Worm (Caenorhabditis elegans) whole organism, young adult: ENCODE measurements around the gene C05D9.9.

Experiments used
- F57A8.1 ChIP-seq: fragments of 200-800 bp; sonication (Bioruptor generic); optimal IDR thresholded peaks from 2 replicates; lab custom pipeline; 2018; ENCODE audit warnings: mild to moderate bottlenecking, missing genetic modification characterization, moderate library complexity, missing compliant biosample characterization
- ama-1 ChIP-seq, 3 experiments: fragments of 150-350 bp in 1 of 3; sonication (generic microtip) in 2 of 3; optimal IDR thresholded peaks; 2 replicates each; lab custom pipeline; 2014 to 2018; ENCODE audit warnings: missing biosample characterization in 2 of 3, missing genetic modification characterization in 2 of 3, missing genetic modification reagents in 2 of 3
- nfyb-1 ChIP-seq: fragments of 200-800 bp; sonication (Bioruptor generic); IDR thresholded peaks from 2 replicates; pipeline ENCODE4 v1.3.6; 2022; ENCODE audit warnings: missing genetic modification reagents, missing genetic modification characterization, missing compliant biosample characterization
- pha-4 ChIP-seq: fragments of 150-350 bp; sonication (generic microtip); optimal IDR thresholded peaks from 2 replicates; lab custom pipeline; 2014; ENCODE audit warnings: missing biosample characterization, missing genetic modification reagents, missing genetic modification characterization
- snpc-4 ChIP-seq, 5 experiments: fragments of 150-350 bp in 1 of 5; sonication (generic microtip) in 4 of 5; optimal IDR thresholded peaks; 2 replicates each; lab custom pipeline; 2014 to 2018; ENCODE audit warnings: missing genetic modification characterization in 5 of 5, missing biosample characterization in 3 of 5, antibody characterized with exemption in 2 of 5, mild to moderate bottlenecking in 2 of 5, missing compliant biosample characterization in 2 of 5, missing genotype in 2 of 5, moderate library complexity in 2 of 5, missing genetic modification reagents in 1 of 5
- tbp1 ChIP-seq: fragments of 200-800 bp; sonication (Bioruptor generic); optimal IDR thresholded peaks from 2 replicates; lab custom pipeline; 2018; ENCODE audit warnings: mild to moderate bottlenecking, missing genetic modification characterization, missing compliant biosample characterization
- ztf-22 ChIP-seq: fragments of 200-800 bp; sonication (Bioruptor generic); optimal IDR thresholded peaks from 2 replicates; lab custom pipeline; 2018; ENCODE audit warnings: mild to moderate bottlenecking, missing genetic modification characterization, moderate library complexity, missing compliant biosample characterization

DNA sequence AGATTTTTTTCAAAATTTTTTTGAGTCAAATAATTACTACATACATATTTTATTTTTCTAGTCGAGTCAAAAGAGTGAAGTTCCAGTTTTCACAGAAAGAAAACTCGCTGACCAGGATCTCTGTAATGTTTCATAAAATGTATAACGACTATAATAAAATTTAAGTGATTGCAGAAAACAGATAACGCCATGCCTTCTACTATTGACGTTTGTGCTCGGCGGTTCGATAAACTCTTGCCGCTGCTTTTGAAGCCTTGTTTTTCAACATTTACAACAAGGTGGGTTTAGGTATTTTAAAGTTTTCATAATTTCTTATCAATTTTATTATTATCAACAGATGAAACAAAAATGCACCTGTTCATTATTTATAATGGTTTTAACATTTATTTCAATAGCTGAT lies 1.4 kb upstream of the C05D9.9 start, which contains the start of gene lmp-2:
- TF ChIP-seq snpc-4 (GFP tag; optimal IDR thresholded peaks at IDR 0.05; lab: Kevin White, UChicago) = no peak
- TF ChIP-seq snpc-4 (tag; optimal IDR thresholded peaks at IDR 0.05; lab: Kevin White, UChicago) = no peak
- no peak for TF ChIP-seq pha-4 (tag; lab: Kevin White, UChicago)
- no peak for TF ChIP-seq tbp1
- no peak for TF ChIP-seq nfyb-1 (GFP tag; lab: Robert Waterston, UW)
- no peak for TF ChIP-seq ama-1 (optimal IDR thresholded peaks at IDR 0.05; lab: Kevin White, UChicago)
- TF ChIP-seq ama-1 (GFP tag; optimal IDR thresholded peaks at IDR 0.05; lab: Kevin White, UChicago) = no peak
- TF ChIP-seq F57A8.1 (GFP tag; lab: Kevin White, UChicago) = no peak
- no peak for TF ChIP-seq ztf-22 (GFP tag; lab: Kevin White, UChicago)
